Worm (Caenorhabditis elegans) whole organism, young adult: ENCODE results near the gene F43C11.7.

Experiments
- B0035.1 ChIP-seq: sonication (generic microtip); optimal IDR thresholded peaks from 2 replicates; lab custom pipeline; 2016; ENCODE audit warnings: missing genetic modification characterization, mild to moderate bottlenecking, missing compliant biosample characterization, missing genotype, missing genetic modification reagents
- B0261.1 ChIP-seq: sonication (generic microtip); optimal IDR thresholded peaks from 2 replicates; lab custom pipeline; 2016; ENCODE audit warnings: mild to moderate bottlenecking, missing genetic modification characterization, moderate library complexity, missing compliant biosample characterization
- C06A6.2 ChIP-seq: fragments of 200-800 bp; sonication (Bioruptor generic); conservative IDR thresholded peaks from 2 replicates; pipeline ENCODE4 v1.3.6; 2022; ENCODE audit warnings: missing genetic modification characterization, missing compliant biosample characterization
- F10E7.11 ChIP-seq: sonication (generic microtip); optimal IDR thresholded peaks from 2 replicates; lab custom pipeline; 2017; ENCODE audit warnings: mild to moderate bottlenecking, missing genetic modification characterization, moderate library complexity, missing compliant biosample characterization
- F37B4.10 ChIP-seq: fragments of 200-800 bp; sonication (Bioruptor generic); IDR thresholded peaks from 2 replicates; pipeline ENCODE4 v1.3.6; 2022; ENCODE audit warnings: missing genetic modification characterization, missing compliant biosample characterization
- F52B5.7 ChIP-seq: sonication (generic microtip); optimal IDR thresholded peaks from 2 replicates; lab custom pipeline; 2016; ENCODE audit warnings: mild to moderate bottlenecking, missing genetic modification characterization, missing compliant biosample characterization
- Y53G8AR.9 ChIP-seq: fragments of 200-800 bp; sonication (Bioruptor generic); conservative IDR thresholded peaks from 2 replicates; pipeline ENCODE4 v1.3.6; 2022; ENCODE audit warnings: missing genetic modification reagents, missing genetic modification characterization, missing compliant biosample characterization
- Y79H2A.3 ChIP-seq: fragments of 200-800 bp; sonication (Bioruptor generic); conservative IDR thresholded peaks from 2 replicates; pipeline ENCODE4 v1.3.6; 2022; ENCODE audit warnings: missing genetic modification reagents, missing genetic modification characterization, missing compliant biosample characterization
- aptf-3 ChIP-seq: fragments of 200-800 bp; sonication (Bioruptor generic); IDR thresholded peaks from 2 replicates; pipeline ENCODE4 v1.3.6; 2022; ENCODE audit warnings: missing genetic modification characterization, missing compliant biosample characterization
- atf-7 ChIP-seq: sonication (generic microtip); optimal IDR thresholded peaks from 2 replicates; lab custom pipeline; 2017; ENCODE audit warnings: mild to moderate bottlenecking, missing genetic modification characterization, missing compliant biosample characterization
- athp-1 ChIP-seq: sonication (generic microtip); optimal IDR thresholded peaks from 2 replicates; lab custom pipeline; 2017; ENCODE audit warnings: mild to moderate bottlenecking, missing genetic modification characterization, missing compliant biosample characterization
- bed-1 ChIP-seq: fragments of 200-800 bp; sonication (Bioruptor generic); IDR thresholded peaks from 2 replicates; pipeline ENCODE4 v1.3.6; 2022; ENCODE audit warnings: missing genetic modification reagents, missing genetic modification characterization, missing compliant biosample characterization
- ccch-3 ChIP-seq: fragments of 200-800 bp; sonication (Bioruptor generic); optimal IDR thresholded peaks from 2 replicates; lab custom pipeline; 2018; ENCODE audit warnings: mild to moderate bottlenecking, missing genetic modification characterization, missing compliant biosample characterization
- cebp-2 ChIP-seq: fragments of 200-800 bp; sonication (Bioruptor generic); IDR thresholded peaks from 2 replicates; pipeline ENCODE4 v1.3.6; 2022; ENCODE audit warnings: missing genetic modification characterization, missing compliant biosample characterization
- ceh-91 ChIP-seq: fragments of 200-800 bp; sonication (Bioruptor generic); IDR thresholded peaks from 2 replicates; pipeline ENCODE4 v1.3.6; 2022; ENCODE audit warnings: missing genetic modification reagents, missing genetic modification characterization, missing compliant biosample characterization
- dpff-1 ChIP-seq: sonication (generic microtip); optimal IDR thresholded peaks from 2 replicates; lab custom pipeline; 2017; ENCODE audit warnings: mild to moderate bottlenecking, missing genetic modification characterization, missing compliant biosample characterization
- dpl-1 ChIP-seq: fragments of 150-350 bp; optimal IDR thresholded peaks from 2 replicates; lab custom pipeline; 2014; ENCODE audit warnings: missing biosample characterization, missing genetic modification reagents, missing genetic modification characterization
- egrh-3 ChIP-seq: fragments of 200-800 bp; sonication (Bioruptor generic); IDR thresholded peaks from 2 replicates; pipeline ENCODE4 v1.3.6; 2022; ENCODE audit warnings: missing genetic modification reagents, missing genetic modification characterization, missing compliant biosample characterization
- hlh-26 ChIP-seq: fragments of 200-800 bp; sonication (Bioruptor generic); conservative IDR thresholded peaks from 2 replicates; pipeline ENCODE4 v1.3.6; 2022; ENCODE audit warnings: missing genetic modification reagents, missing genetic modification characterization, missing compliant biosample characterization
- hsf-1 ChIP-seq: fragments of 200-800 bp; sonication (Bioruptor generic); IDR thresholded peaks from 2 replicates; pipeline ENCODE4 v1.3.6; 2022; ENCODE audit warnings: missing genetic modification reagents, missing genetic modification characterization, missing compliant biosample characterization
- lin-26 ChIP-seq: fragments of 200-800 bp; sonication (Bioruptor generic); IDR thresholded peaks from 2 replicates; pipeline ENCODE4 v1.3.6; 2022; ENCODE audit warnings: missing genetic modification reagents, missing genetic modification characterization, missing compliant biosample characterization
- lsl-1 ChIP-seq: fragments of 200-800 bp; sonication (Bioruptor generic); optimal IDR thresholded peaks from 2 replicates; lab custom pipeline; 2018; ENCODE audit warnings: mild to moderate bottlenecking, missing genetic modification characterization, moderate library complexity, missing compliant biosample characterization
- mcd-1 ChIP-seq: fragments of 200-800 bp; sonication (Bioruptor generic); IDR thresholded peaks from 2 replicates; pipeline ENCODE4 v1.3.6; 2022; ENCODE audit warnings: missing genetic modification reagents, missing genetic modification characterization, missing compliant biosample characterization
- mel-28 ChIP-seq: sonication (generic microtip); optimal IDR thresholded peaks from 2 replicates; lab custom pipeline; 2016; ENCODE audit warnings: borderline replicate concordance, mild to moderate bottlenecking, missing genetic modification characterization, missing compliant biosample characterization
- nhr-179 ChIP-seq: sonication (generic microtip); optimal IDR thresholded peaks from 2 replicates; lab custom pipeline; 2016; ENCODE audit warnings: mild to moderate bottlenecking, missing genetic modification characterization, missing compliant biosample characterization
- nhr-27 ChIP-seq: fragments of 200-800 bp; sonication (Bioruptor generic); optimal IDR thresholded peaks from 2 replicates; lab custom pipeline; 2018; ENCODE audit warnings: mild to moderate bottlenecking, missing genetic modification characterization, moderate library complexity, missing compliant biosample characterization
- repo-1 ChIP-seq: sonication (generic microtip); optimal IDR thresholded peaks from 2 replicates; lab custom pipeline; 2017; ENCODE audit warnings: mild to moderate bottlenecking, missing genetic modification characterization, missing compliant biosample characterization
- rpc-1 ChIP-seq, 2 experiments: fragments of 150-350 bp in 1 of 2; sonication (generic microtip) in 1 of 2; optimal IDR thresholded peaks; 2 replicates each; lab custom pipeline; 2014 to 2018; ENCODE audit warnings: missing biosample characterization in 1 of 2, missing genetic modification characterization in 1 of 2, missing genetic modification reagents in 1 of 2, missing genotype in 1 of 2
- snpc-4 ChIP-seq, 5 experiments: fragments of 150-350 bp in 1 of 5; sonication (generic microtip) in 4 of 5; optimal IDR thresholded peaks; 2 replicates each; lab custom pipeline; 2014 to 2018; ENCODE audit warnings: missing genetic modification characterization in 5 of 5, missing biosample characterization in 3 of 5, antibody characterized with exemption in 2 of 5, mild to moderate bottlenecking in 2 of 5, missing compliant biosample characterization in 2 of 5, missing genotype in 2 of 5, moderate library complexity in 2 of 5, missing genetic modification reagents in 1 of 5
- tbx-9 ChIP-seq: sonication (generic microtip); optimal IDR thresholded peaks from 2 replicates; lab custom pipeline; 2016; ENCODE audit warnings: borderline replicate concordance, missing genetic modification characterization, inconsistent platforms, missing compliant biosample characterization
- tlf-1 ChIP-seq: fragments of 200-800 bp; sonication (Bioruptor generic); optimal IDR thresholded peaks from 2 replicates; lab custom pipeline; 2018; ENCODE audit warnings: mild to moderate bottlenecking, missing genetic modification characterization, missing compliant biosample characterization
- ztf-18 ChIP-seq: sonication (generic microtip); optimal IDR thresholded peaks from 2 replicates; lab custom pipeline; 2016; ENCODE audit warnings: missing genotype, mild to moderate bottlenecking, missing genetic modification characterization, missing compliant biosample characterization
- ztf-22 ChIP-seq: fragments of 200-800 bp; sonication (Bioruptor generic); optimal IDR thresholded peaks from 2 replicates; lab custom pipeline; 2018; ENCODE audit warnings: mild to moderate bottlenecking, missing genetic modification characterization, moderate library complexity, missing compliant biosample characterization
- ztf-25 ChIP-seq: fragments of 200-800 bp; sonication (Bioruptor generic); IDR thresholded peaks from 2 replicates; pipeline ENCODE4 v1.3.6; 2022; ENCODE audit warnings: missing genetic modification reagents, missing genetic modification characterization, missing compliant biosample characterization
- ztf-28 ChIP-seq: fragments of 200-800 bp; sonication (Bioruptor generic); IDR thresholded peaks from 2 replicates; pipeline ENCODE4 v1.3.6; 2022; ENCODE audit warnings: missing genetic modification reagents, missing genetic modification characterization, missing compliant biosample characterization
- ztf-6 ChIP-seq: fragments of 200-800 bp; sonication (Bioruptor generic); IDR thresholded peaks from 2 replicates; pipeline ENCODE4 v1.3.6; 2022; ENCODE audit warnings: missing genetic modification reagents, missing genetic modification characterization, missing compliant biosample characterization

The F43C11.7 gene

ce11 chrII:2368956-2369355, 33.3 kb downstream of the F43C11.7 start, which contains the start of gene hpo-25:
Gene hpo-25 (plus strand): TSS chrII:2369256.
- TF ChIP-seq C06A6.2: no peak
- TF ChIP-seq hlh-26 (GFP tag; lab: Robert Waterston, UW): no peak
- no peak for TF ChIP-seq B0261.1 (tag; lab: Kevin White, UChicago)
- TF ChIP-seq F10E7.11 (tag; lab: Kevin White, UChicago): no peak
- TF ChIP-seq Y53G8AR.9: no peak
- no peak for TF ChIP-seq mel-28 (tag; lab: Kevin White, UChicago)
- TF ChIP-seq ztf-18 (tag; lab: Kevin White, UChicago): no peak
- TF ChIP-seq ztf-28 (GFP tag; lab: Robert Waterston, UW): no peak
- no peak for TF ChIP-seq dpl-1 (GFP tag; lab: Kevin White, UChicago)
- TF ChIP-seq repo-1 (tag; lab: Kevin White, UChicago): no peak
- TF ChIP-seq Y79H2A.3 (GFP tag; lab: Robert Waterston, UW): no peak
- no peak for TF ChIP-seq mcd-1
- no peak for TF ChIP-seq ceh-91 (GFP tag; lab: Robert Waterston, UW)

ce11 chrII:2372090-2372489, 36.4 kb downstream of the F43C11.7 start, which contains the start of gene F16G10.3:
Gene F16G10.3 (plus strand): TSS chrII:2372390.
- TF ChIP-seq bed-1 (GFP tag; lab: Robert Waterston, UW) (no peak), aptf-3 (GFP tag; lab: Robert Waterston, UW) (no peak), F52B5.7 (no peak), hsf-1 (GFP tag; lab: Robert Waterston, UW) (no peak), tbx-9 (tag; lab: Kevin White, UChicago) (no peak), ztf-25 (GFP tag; lab: Robert Waterston, UW) (no peak), snpc-4 (GFP tag; optimal IDR thresholded peaks at IDR 0.05; lab: Kevin White, UChicago) (no peak), snpc-4 (tag; optimal IDR thresholded peaks at IDR 0.05; lab: Kevin White, UChicago) (no peak), atf-7 (no peak), lin-26 (GFP tag; lab: Robert Waterston, UW) (no peak), nhr-27 (tag; lab: Kevin White, UChicago) (no peak), athp-1 (tag; lab: Kevin White, UChicago) (no peak), tlf-1 (no peak)
- TF ChIP-seq, all 124 proteins: peak for 0

ce11 chrII:2374973-2375372, 39.3 kb downstream of the F43C11.7 start, which contains the start of gene F16G10.2:
Gene F16G10.2 (plus strand): TSS chrII:2375273.
- TF ChIP-seq cebp-2 (no peak), ztf-6 (GFP tag; lab: Robert Waterston, UW) (no peak), ccch-3 (no peak), nhr-27 (tag; lab: Kevin White, UChicago) (no peak), F37B4.10 (GFP tag; lab: Robert Waterston, UW) (no peak), ceh-91 (GFP tag; lab: Robert Waterston, UW) (no peak), egrh-3 (GFP tag; lab: Robert Waterston, UW) (no peak), B0035.1 (tag; lab: Kevin White, UChicago) (no peak), F52B5.7 (no peak), ztf-22 (GFP tag; lab: Kevin White, UChicago) (no peak), nhr-179 (tag; lab: Kevin White, UChicago) (no peak), lsl-1 (GFP tag; lab: Kevin White, UChicago) (no peak), dpff-1 (tag; lab: Kevin White, UChicago) (no peak), rpc-1 (optimal IDR thresholded peaks at IDR 0.05; lab: Kevin White, UChicago) (no peak), rpc-1 (tag; optimal IDR thresholded peaks at IDR 0.05; lab: Kevin White, UChicago) (no peak)
